Worm (Caenorhabditis elegans): ENCODE measurements around the gene unc-26.

DNA sequence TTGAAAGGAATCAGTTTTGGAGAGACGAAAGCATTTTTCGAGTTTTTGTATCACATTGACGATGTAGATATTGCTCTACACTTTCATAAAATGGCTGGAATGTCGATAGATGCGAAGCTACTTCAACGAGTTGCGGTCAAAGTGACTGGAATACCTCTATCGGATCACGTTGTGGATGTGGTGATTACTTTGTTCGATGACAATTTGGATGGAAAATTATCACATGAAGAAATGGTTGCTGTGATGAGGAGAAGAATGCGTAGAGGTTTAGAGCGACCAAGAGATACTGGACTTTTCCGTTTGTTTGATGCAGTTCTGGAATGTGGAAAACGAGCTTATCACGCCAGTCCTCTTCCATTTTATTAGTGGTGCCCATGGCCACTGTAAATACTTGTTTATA lies 27.3 kb upstream of the unc-26 start:
- TF ChIP-seq ztf-29 (GFP tag; IDR thresholded peaks at IDR 0.05): no peak
- no peak for TF ChIP-seq med-1 (GFP tag; optimal IDR thresholded peaks at IDR 0.05; ENCODE audit: insufficient read depth)

Data from whole organism, midembryonic.